Worm (Caenorhabditis elegans) whole organism, midembryonic: ENCODE measurements around the gene B0001.4.

ENCODE experiments used
- flt-1 ChIP-seq: fragments of 200-800 bp; sonication (Bioruptor generic); IDR thresholded peaks from 2 replicates; pipeline ENCODE4 v1.3.6; 2022; ENCODE audit warnings: missing genetic modification characterization, missing compliant biosample characterization
- klf-2 ChIP-seq: fragments of 200-800 bp; sonication (Bioruptor generic); conservative IDR thresholded peaks from 2 replicates; pipeline ENCODE4 v1.3.6; 2022; ENCODE audit warnings: missing genetic modification reagents, missing genetic modification characterization, missing compliant biosample characterization
- med-1 ChIP-seq: sonication (generic microtip); optimal IDR thresholded peaks from 2 replicates; lab custom pipeline; 2017; ENCODE audit warnings: missing genetic modification characterization, mild to moderate bottlenecking, missing compliant biosample characterization, antibody characterized with exemption, missing genetic modification reagents; ENCODE audit not compliant: insufficient read depth
- ref-1 ChIP-seq: fragments of 200-800 bp; sonication (Bioruptor generic); conservative IDR thresholded peaks from 2 replicates; pipeline ENCODE4 v1.3.6; 2022; ENCODE audit warnings: missing genetic modification reagents, missing genetic modification characterization, missing compliant biosample characterization
- ztf-29 ChIP-seq: fragments of 200-800 bp; sonication (Bioruptor generic); IDR thresholded peaks from 2 replicates; pipeline ENCODE4 v1.3.6; 2022; ENCODE audit warnings: missing genetic modification reagents, missing genetic modification characterization, missing compliant biosample characterization

DNA sequence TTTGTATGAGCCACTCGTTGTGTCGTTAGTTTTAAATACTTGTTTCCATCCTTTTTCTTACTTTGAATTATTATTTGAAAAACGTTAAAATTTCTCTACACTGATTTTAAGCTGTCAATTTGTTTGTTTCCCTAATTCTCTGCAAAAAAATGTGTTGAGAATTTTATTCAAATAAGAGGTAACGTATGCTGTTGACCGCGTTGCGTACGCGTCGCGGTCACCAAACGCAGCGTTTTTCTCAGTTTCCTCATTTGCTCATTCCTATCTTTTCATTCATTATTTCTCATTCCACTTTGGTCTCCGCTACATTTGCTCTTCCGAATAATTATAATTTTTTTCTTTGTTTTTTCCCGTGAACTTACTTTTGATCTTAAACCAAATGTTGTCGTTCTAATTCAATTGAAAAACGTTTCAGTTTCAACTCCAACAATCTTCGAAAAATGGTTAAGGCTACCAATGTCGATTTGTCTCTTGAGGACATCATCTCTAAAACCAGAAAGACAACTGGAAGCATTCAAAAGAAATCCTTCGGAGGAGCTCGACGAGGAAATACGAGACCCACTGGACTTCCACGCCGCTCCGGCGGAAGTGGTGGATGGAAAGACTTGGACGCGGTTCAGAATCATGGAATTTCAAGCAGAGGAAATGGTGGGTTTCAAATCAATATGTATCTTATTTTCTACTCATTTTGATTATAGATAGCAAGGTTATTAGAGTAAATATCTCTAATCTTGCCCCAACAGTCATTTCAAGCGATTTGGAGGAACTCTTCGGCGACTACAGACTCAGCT is 14.9 kb downstream of the B0001.4 start, which contains the start of gene aly-3:
- TF ChIP-seq med-1 (GFP tag; lab: Kevin White, UChicago), result no peak
- TF ChIP-seq klf-2, result no peak
- no peak for TF ChIP-seq flt-1 (GFP tag; lab: Robert Waterston, UW)
- TF ChIP-seq ztf-29 (GFP tag; lab: Robert Waterston, UW), result no peak
- TF ChIP-seq ref-1 (GFP tag; lab: Robert Waterston, UW), result no peak
